Fruit fly (Drosophila melanogaster): ENCODE measurements around the gene repo.

Gene repo

dm6 chr3R:18196991-18197801, 38.8 kb upstream of the repo start (continued):
- no peak for TF ChIP-seq gsb (GFP tag; IDR thresholded peaks at IDR 0.05)
- no peak for TF ChIP-seq Sry-β (GFP tag; optimal IDR thresholded peaks at IDR 0.05)
- TF ChIP-seq Abd-B (GFP tag; optimal IDR thresholded peaks at IDR 0.05) = no peak
- peak; percentile 16 for TF ChIP-seq Dp (GFP tag; optimal IDR thresholded peaks at IDR 0.05)
- TF ChIP-seq Side (GFP tag; optimal IDR thresholded peaks at IDR 0.05) = no peak
- peak; percentile 19 for TF ChIP-seq jumu (GFP tag; optimal IDR thresholded peaks at IDR 0.05)
- peak; percentile 41 for TF ChIP-seq CG12155 (GFP tag; optimal IDR thresholded peaks at IDR 0.05)
- TF ChIP-seq Tbp (GFP tag; optimal IDR thresholded peaks at IDR 0.05) = no peak
- no peak for TF ChIP-seq row (GFP tag; IDR thresholded peaks at IDR 0.05)
- no peak for TF ChIP-seq ro (GFP tag; IDR thresholded peaks at IDR 0.05)
- no peak for TF ChIP-seq pan (optimal IDR thresholded peaks at IDR 0.05)
- no peak for TF ChIP-seq pan (GFP tag; optimal IDR thresholded peaks at IDR 0.05 in 1 of 2, IDR thresholded peaks at IDR 0.05 in 1 of 2)
- no peak for TF ChIP-seq fd102C (GFP tag; optimal IDR thresholded peaks at IDR 0.05)
- TF ChIP-seq CG10979 (tag; optimal IDR thresholded peaks at IDR 0.05) = peak; percentile 49
- peak; percentile 41 for TF ChIP-seq pum (GFP tag; optimal IDR thresholded peaks at IDR 0.05)
- TF ChIP-seq aop (GFP tag; IDR thresholded peaks at IDR 0.05) = no peak
- no peak for TF ChIP-seq CG6254 (GFP tag; optimal IDR thresholded peaks at IDR 0.05)
- no peak for TF ChIP-seq Drgx (GFP tag; IDR thresholded peaks at IDR 0.05)
- TF ChIP-seq CG18011 (GFP tag; optimal IDR thresholded peaks at IDR 0.05) = no peak
- TF ChIP-seq Hand (GFP tag; optimal IDR thresholded peaks at IDR 0.05) = peak; percentile 8
- TF ChIP-seq kah (GFP tag; optimal IDR thresholded peaks at IDR 0.05) = peak; percentile 25
- no peak for TF ChIP-seq CG43689 (GFP tag; IDR thresholded peaks at IDR 0.05)
- TF ChIP-seq sr (GFP tag; IDR thresholded peaks at IDR 0.05) = no peak
- peak; percentile 28 for TF ChIP-seq CG1603 (tag; optimal IDR thresholded peaks at IDR 0.05)
- TF ChIP-seq chm (GFP tag; IDR thresholded peaks at IDR 0.05) = no peak
- peak; percentile 57 for TF ChIP-seq CG10274 (GFP tag; optimal IDR thresholded peaks at IDR 0.05)
- no peak for TF ChIP-seq D (optimal IDR thresholded peaks at IDR 0.05)
- TF ChIP-seq D (GFP tag; optimal IDR thresholded peaks at IDR 0.05) = peak; percentile 26
- no peak for TF ChIP-seq CG10321 (GFP tag; IDR thresholded peaks at IDR 0.05)
- no peak for TF ChIP-seq Dfd (GFP tag; optimal IDR thresholded peaks at IDR 0.05)
- no peak for TF ChIP-seq CG3847 (GFP tag; IDR thresholded peaks at IDR 0.05)
- TF ChIP-seq CG6683 (GFP tag; optimal IDR thresholded peaks at IDR 0.05) = no peak
- peak; percentile 86 for TF ChIP-seq CoRest (tag; optimal IDR thresholded peaks at IDR 0.05)
- no peak for TF ChIP-seq CG32532 (GFP tag; IDR thresholded peaks at IDR 0.05)
- peak; percentile 2 for TF ChIP-seq CG7928 (GFP tag; optimal IDR thresholded peaks at IDR 0.05)
- TF ChIP-seq scrt (GFP tag; optimal IDR thresholded peaks at IDR 0.05) = no peak
- no peak for TF ChIP-seq CG16779 (GFP tag; IDR thresholded peaks at IDR 0.05)
- no peak for TF ChIP-seq twi (tag; optimal IDR thresholded peaks at IDR 0.05)
- no peak for TF ChIP-seq fd64A (GFP tag; optimal IDR thresholded peaks at IDR 0.05)
- TF ChIP-seq bsh (GFP tag; optimal IDR thresholded peaks at IDR 0.05) = peak; percentile 67 to 93
- peak; percentile 8 for TF ChIP-seq Max (GFP tag; optimal IDR thresholded peaks at IDR 0.05)
- peak; percentile 8 for TF ChIP-seq corto (GFP tag; optimal IDR thresholded peaks at IDR 0.05)
- TF ChIP-seq vnd (GFP tag; IDR thresholded peaks at IDR 0.05; ENCODE audit: partially characterized antibody) = no peak
- no peak for TF ChIP-seq ken (GFP tag; IDR thresholded peaks at IDR 0.05)
